Worm (Caenorhabditis elegans) whole organism, mixed stage, embryonic: ENCODE results near the gene T22F3.12.

ENCODE experiments used
- M03D4.4 ChIP-seq: sonication (generic microtip); optimal IDR thresholded peaks from 2 replicates; lab custom pipeline; 2017; ENCODE audit warnings: mild to moderate bottlenecking, missing genetic modification characterization, missing compliant biosample characterization
- bed-3 ChIP-seq: fragments of 200-800 bp; sonication (Bioruptor generic); optimal IDR thresholded peaks from 3 replicates; lab custom pipeline; 2018; ENCODE audit warnings: mild to moderate bottlenecking, missing genetic modification characterization, moderate library complexity, missing compliant biosample characterization
- blmp-1 ChIP-seq: fragments of 150-350 bp; optimal IDR thresholded peaks from 2 replicates; lab custom pipeline; 2014; ENCODE audit warnings: missing biosample characterization, missing genetic modification characterization
- ceh-39 ChIP-seq: fragments of 150-350 bp; optimal IDR thresholded peaks from 2 replicates; lab custom pipeline; 2014; ENCODE audit warnings: missing biosample characterization, missing genetic modification characterization
- ceh-43 ChIP-seq: fragments of 200-800 bp; sonication (Bioruptor generic); optimal IDR thresholded peaks from 2 replicates; lab custom pipeline; 2018; ENCODE audit warnings: mild to moderate bottlenecking, missing genetic modification characterization, moderate library complexity, missing compliant biosample characterization
- ceh-83 ChIP-seq: fragments of 200-800 bp; sonication (Bioruptor generic); optimal IDR thresholded peaks from 2 replicates; lab custom pipeline; 2018; ENCODE audit warnings: mild to moderate bottlenecking, missing genetic modification characterization, missing compliant biosample characterization
- ces-1 ChIP-seq: fragments of 150-350 bp; optimal IDR thresholded peaks from 2 replicates; lab custom pipeline; 2014; ENCODE audit warnings: missing biosample characterization, missing genetic modification reagents, missing genetic modification characterization
- cnd-1 ChIP-seq: fragments of 200-800 bp; sonication (Bioruptor generic); optimal IDR thresholded peaks from 2 replicates; lab custom pipeline; 2018; ENCODE audit warnings: mild to moderate bottlenecking, missing genetic modification characterization, missing compliant biosample characterization
- drap-1 ChIP-seq: fragments of 200-800 bp; sonication (Bioruptor generic); optimal IDR thresholded peaks from 3 replicates; lab custom pipeline; 2018; ENCODE audit warnings: mild to moderate bottlenecking, missing genetic modification characterization, missing compliant biosample characterization
- elt-3 ChIP-seq: fragments of 150-350 bp; optimal IDR thresholded peaks from 2 replicates; lab custom pipeline; 2014; ENCODE audit warnings: missing biosample characterization, missing genetic modification characterization
- flh-1 ChIP-seq: fragments of 200-800 bp; sonication (Bioruptor generic); optimal IDR thresholded peaks from 2 replicates; lab custom pipeline; 2018; ENCODE audit warnings: mild to moderate bottlenecking, missing genetic modification characterization, moderate library complexity, missing compliant biosample characterization
- ham-2 ChIP-seq: fragments of 200-800 bp; sonication (Bioruptor generic); optimal IDR thresholded peaks from 2 replicates; lab custom pipeline; 2018; ENCODE audit warnings: mild to moderate bottlenecking, missing genetic modification characterization, missing compliant biosample characterization
- lin-13 ChIP-seq: fragments of 150-350 bp; optimal IDR thresholded peaks from 2 replicates; lab custom pipeline; 2014; ENCODE audit warnings: missing biosample characterization, missing genetic modification characterization
- lin-32 ChIP-seq: fragments of 200-800 bp; sonication (Bioruptor generic); optimal IDR thresholded peaks from 2 replicates; lab custom pipeline; 2018; ENCODE audit warnings: mild to moderate bottlenecking, missing genetic modification characterization, missing compliant biosample characterization
- mep-1 ChIP-seq: fragments of 150-350 bp; optimal IDR thresholded peaks from 2 replicates; lab custom pipeline; 2017; ENCODE audit warnings: missing biosample characterization, missing genetic modification reagents, missing genetic modification characterization, inconsistent platforms
- mls-2 ChIP-seq: sonication (generic microtip); optimal IDR thresholded peaks from 2 replicates; lab custom pipeline; 2016; ENCODE audit warnings: mild to moderate bottlenecking, missing genetic modification characterization, moderate library complexity, missing compliant biosample characterization
- nhr-12 ChIP-seq: fragments of 150-350 bp; optimal IDR thresholded peaks from 2 replicates; lab custom pipeline; 2014; ENCODE audit warnings: missing biosample characterization, missing genetic modification characterization
- nhr-2 ChIP-seq: fragments of 150-350 bp; optimal IDR thresholded peaks from 2 replicates; lab custom pipeline; 2014; ENCODE audit warnings: missing biosample characterization, missing genetic modification characterization
- nhr-237 ChIP-seq: fragments of 150-350 bp; optimal IDR thresholded peaks from 2 replicates; lab custom pipeline; 2014; ENCODE audit warnings: missing biosample characterization, missing genetic modification characterization
- nhr-28 ChIP-seq: fragments of 150-350 bp; optimal IDR thresholded peaks from 2 replicates; lab custom pipeline; 2014; ENCODE audit warnings: missing biosample characterization, missing genetic modification characterization
- nhr-76 ChIP-seq: sonication (generic microtip); optimal IDR thresholded peaks from 2 replicates; lab custom pipeline; 2017; ENCODE audit warnings: missing biosample characterization, missing genetic modification characterization
- sem-2 ChIP-seq: fragments of 200-800 bp; sonication (Bioruptor generic); optimal IDR thresholded peaks from 2 replicates; lab custom pipeline; 2018; ENCODE audit warnings: mild to moderate bottlenecking, missing genetic modification characterization, missing compliant biosample characterization
- snpc-4 ChIP-seq: fragments of 150-350 bp; optimal IDR thresholded peaks from 2 replicates; lab custom pipeline; 2014; ENCODE audit warnings: missing biosample characterization, missing genetic modification characterization
- unc-120 ChIP-seq: sonication (generic microtip); optimal IDR thresholded peaks from 2 replicates; lab custom pipeline; 2017; ENCODE audit warnings: missing genetic modification characterization, missing compliant biosample characterization; ENCODE audit not compliant: poor library complexity, severe bottlenecking
- unc-62 ChIP-seq: fragments of 150-350 bp; optimal IDR thresholded peaks from 2 replicates; lab custom pipeline; 2014; ENCODE audit warnings: missing biosample characterization, missing genetic modification reagents, missing genetic modification characterization
- zip-8 ChIP-seq: fragments of 150-350 bp; optimal IDR thresholded peaks from 2 replicates; lab custom pipeline; 2014; ENCODE audit warnings: missing biosample characterization, missing genetic modification characterization
- ztf-11 ChIP-seq: fragments of 150-350 bp; optimal IDR thresholded peaks from 2 replicates; lab custom pipeline; 2014; ENCODE audit warnings: missing biosample characterization, missing genetic modification characterization

T22F3.12 gene

ce11 chrV:3592099-3592498 is at the start of gene T22F3.12:
T22F3.12 (minus strand) TSS chrV:3592199.
- no peak for TF ChIP-seq ces-1 (GFP tag; lab: Kevin White, UChicago)
- TF ChIP-seq M03D4.4 = no peak
- TF ChIP-seq lin-32 (GFP tag; lab: Kevin White, UChicago) = no peak
- no peak for TF ChIP-seq ceh-83
- no peak for TF ChIP-seq flh-1
- TF ChIP-seq, all 35 proteins: peak for 0

DNA sequence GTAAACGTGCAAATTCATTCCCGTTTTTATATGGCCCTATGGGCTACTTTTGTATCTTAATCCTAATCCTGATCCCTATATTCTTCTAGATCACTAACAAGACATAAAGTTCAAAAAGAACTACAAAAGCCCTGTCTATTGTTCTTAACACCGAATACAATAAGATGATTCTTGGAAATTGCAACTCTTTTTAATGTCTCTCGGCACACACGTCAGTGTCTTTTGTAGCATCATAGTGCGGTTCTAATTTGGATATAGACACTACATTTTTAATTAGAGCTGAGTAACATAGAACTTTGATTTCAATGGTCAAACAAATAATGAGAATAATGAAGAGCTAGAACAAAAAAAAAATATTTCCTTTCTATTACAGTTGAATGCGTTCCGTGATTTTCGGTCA is 47.9 kb upstream of the T22F3.12 start:
- no peak for TF ChIP-seq nhr-76 (tag; lab: Kevin White, UChicago)
- no peak for TF ChIP-seq ceh-83

DNA sequence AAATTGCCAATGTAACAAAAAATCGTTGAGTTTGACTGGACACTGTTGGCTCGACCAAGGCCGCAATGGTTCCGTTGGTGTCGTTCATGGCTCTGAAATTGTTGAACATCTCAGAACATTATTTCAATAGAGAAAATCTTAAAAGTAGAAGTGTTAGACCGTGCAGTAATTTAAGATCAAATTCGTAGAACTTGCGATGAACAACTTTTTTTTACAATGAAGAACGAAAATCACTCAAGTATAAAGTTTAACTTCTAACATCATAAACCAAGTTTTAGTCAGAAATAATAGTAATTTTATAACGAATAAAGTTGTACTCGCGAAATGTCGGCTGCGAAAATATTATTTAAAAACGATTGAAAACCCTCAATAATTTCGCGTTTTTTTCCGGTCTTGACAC is 45.1 kb upstream of the T22F3.12 start, which contains the start of gene srx-41:
Gene srx-41, minus strand, starts transcription at position 101 of the 400 bp plus-strand sequence.
- TF ChIP-seq zip-8 (tag; lab: Kevin White, UChicago) = no peak
- TF ChIP-seq ztf-11 (tag; lab: Kevin White, UChicago) = no peak
- no peak for TF ChIP-seq lin-32 (GFP tag; lab: Kevin White, UChicago)

DNA sequence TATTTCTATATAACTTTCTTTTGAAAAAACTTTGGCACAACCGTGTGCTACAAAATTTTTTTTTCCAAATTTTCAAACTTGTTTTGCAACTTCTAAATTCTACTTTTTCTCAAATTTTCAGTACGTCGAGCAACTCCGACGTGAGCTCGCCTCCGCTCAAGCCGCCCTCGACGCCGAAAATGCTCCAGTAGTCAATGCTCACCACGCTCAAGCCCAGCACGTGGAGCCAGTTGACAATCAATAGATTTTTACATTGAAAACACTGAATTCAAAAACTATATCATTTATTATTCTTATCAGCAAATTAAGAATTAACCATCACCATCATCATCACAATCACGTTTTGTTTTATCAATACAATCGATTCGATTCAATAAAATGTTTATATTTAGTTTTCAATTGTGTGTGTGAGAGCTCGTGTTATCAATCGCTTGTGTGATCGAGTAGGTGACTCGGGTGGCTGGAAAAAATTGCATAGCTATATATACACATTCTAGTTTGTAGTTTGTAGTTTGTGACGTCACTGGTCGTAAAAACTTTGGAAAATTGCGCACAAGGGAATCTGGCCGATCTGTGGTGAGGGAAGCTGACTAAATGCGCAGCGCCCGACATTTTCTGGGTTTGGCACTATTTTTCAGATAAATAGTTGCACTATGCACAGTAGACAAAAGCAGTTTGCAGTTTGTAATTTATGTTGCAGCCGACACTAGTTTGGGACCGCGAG is 42.5 kb upstream of the T22F3.12 start:
- TF ChIP-seq bed-3 (GFP tag; lab: Kevin White, UChicago) (no peak), nhr-237 (no peak), M03D4.4 (no peak), ceh-43 (GFP tag; lab: Kevin White, UChicago) (no peak), sem-2 (no peak), ceh-83 (no peak), cnd-1 (tag; lab: Kevin White, UChicago) (no peak), ham-2 (no peak), unc-120 (tag; lab: Kevin White, UChicago) (no peak), mls-2 (tag; lab: Kevin White, UChicago) (no peak), drap-1 (GFP tag; lab: Kevin White, UChicago) (no peak), nhr-12 (tag; lab: Kevin White, UChicago) (no peak)

DNA sequence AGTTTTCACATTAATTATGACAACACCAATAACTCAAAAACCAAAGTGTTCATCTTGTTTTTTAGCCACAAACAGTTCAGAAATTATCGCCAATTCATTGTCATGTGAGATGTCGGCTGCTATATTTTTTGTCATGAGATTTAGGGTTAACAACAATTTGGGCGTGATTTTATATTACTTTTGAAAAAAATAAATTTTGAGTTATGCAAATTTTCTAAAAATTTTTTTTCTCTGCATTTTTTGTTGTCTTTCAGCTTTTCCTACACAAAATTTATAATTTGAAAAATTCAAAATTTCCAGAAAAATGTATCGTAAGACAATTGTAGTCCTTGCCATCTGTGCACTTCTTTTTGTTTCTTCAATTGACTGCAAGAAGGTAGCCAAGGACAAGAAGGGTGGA is 41.0 kb upstream of the T22F3.12 start, which contains the start of gene F59B1.2:
Gene F59B1.2, plus strand, starts transcription at position 301 of the 400 bp plus-strand sequence.
- TF ChIP-seq unc-62 (GFP tag; lab: Kevin White, UChicago) = no peak
- no peak for TF ChIP-seq lin-13 (tag; lab: Kevin White, UChicago)
- TF ChIP-seq elt-3 (tag; lab: Kevin White, UChicago) = no peak
- TF ChIP-seq ham-2 = no peak
- no peak for TF ChIP-seq ces-1 (GFP tag; lab: Kevin White, UChicago)
- no peak for TF ChIP-seq zip-8 (tag; lab: Kevin White, UChicago)
- TF ChIP-seq drap-1 (GFP tag; lab: Kevin White, UChicago) = no peak
- TF ChIP-seq nhr-12 (tag; lab: Kevin White, UChicago) = no peak
- no peak for TF ChIP-seq ceh-39
- TF ChIP-seq bed-3 (GFP tag; lab: Kevin White, UChicago) = no peak
- TF ChIP-seq cnd-1 (tag; lab: Kevin White, UChicago) = no peak
- TF ChIP-seq snpc-4 (tag; lab: Kevin White, UChicago) = no peak
- no peak for TF ChIP-seq mep-1 (tag; lab: Kevin White, UChicago)
- TF ChIP-seq nhr-28 (tag; lab: Kevin White, UChicago) = no peak
- no peak for TF ChIP-seq ceh-83
- no peak for TF ChIP-seq nhr-2 (tag; lab: Kevin White, UChicago)

- TF ChIP-seq cnd-1 (tag; lab: Kevin White, UChicago) (no peak), ceh-83 (no peak), blmp-1 (no peak), nhr-12 (tag; lab: Kevin White, UChicago) (no peak), M03D4.4 (no peak), zip-8 (tag; lab: Kevin White, UChicago) (no peak), lin-13 (tag; lab: Kevin White, UChicago) (no peak), unc-120 (tag; lab: Kevin White, UChicago) (no peak)
Measured at ce11 chrV:3632249-3633030, 40.4 kb upstream of the T22F3.12 start.
